Fruit fly (Drosophila melanogaster) whole organism, pupa: ENCODE measurements around the gene CG6865.

Source experiments
- CG10348 ChIP-seq: fragments of 200-800 bp; sonication (Bioruptor generic); IDR thresholded peaks from 2 replicates; pipeline ENCODE4 v1.3.6; 2022; ENCODE audit warnings: missing biosample characterization, missing genetic modification characterization
- CG12605 ChIP-seq: fragments of 200-800 bp; sonication (Bioruptor generic); IDR thresholded peaks from 2 replicates; pipeline ENCODE4 v1.3.6; 2022; ENCODE audit warnings: missing biosample characterization, missing genetic modification characterization
- CG13204 ChIP-seq: fragments of 200-800 bp; sonication (Bioruptor generic); optimal IDR thresholded peaks from 2 replicates; lab custom pipeline; 2018; ENCODE audit warnings: missing biosample characterization, mild to moderate bottlenecking, missing genetic modification characterization, moderate library complexity
- CG14655 ChIP-seq: fragments of 200-800 bp; sonication (Bioruptor generic); optimal IDR thresholded peaks from 3 replicates; lab custom pipeline; 2017; ENCODE audit warnings: mild to moderate bottlenecking, missing biosample characterization, missing genetic modification reagents, missing genetic modification characterization
- CG15710 ChIP-seq: fragments of 200-800 bp; sonication (Bioruptor generic); optimal IDR thresholded peaks from 2 replicates; lab custom pipeline; 2018; ENCODE audit warnings: missing biosample characterization, mild to moderate bottlenecking, missing genetic modification characterization, moderate library complexity
- CG17806 ChIP-seq: fragments of 200-800 bp; sonication (Bioruptor generic); optimal IDR thresholded peaks from 2 replicates; lab custom pipeline; 2018; ENCODE audit warnings: missing biosample characterization, mild to moderate bottlenecking, missing genetic modification characterization, moderate library complexity
- CG32121 ChIP-seq: fragments of 200-800 bp; sonication (Bioruptor generic); IDR thresholded peaks from 2 replicates; pipeline ENCODE4 v1.3.6; 2022; ENCODE audit warnings: missing biosample characterization, missing genetic modification characterization
- CG34367 ChIP-seq: fragments of 200-800 bp; sonication (Bioruptor generic); optimal IDR thresholded peaks from 2 replicates; lab custom pipeline; 2018; ENCODE audit warnings: missing biosample characterization, mild to moderate bottlenecking, missing genetic modification characterization
- CG4496 ChIP-seq: fragments of 200-800 bp; sonication (Bioruptor generic); IDR thresholded peaks from 3 replicates; pipeline ENCODE4 v1.3.6; 2022; ENCODE audit warnings: missing biosample characterization, missing genetic modification characterization
- CG8159 ChIP-seq: fragments of 200-800 bp; sonication (Bioruptor generic); optimal IDR thresholded peaks from 3 replicates; lab custom pipeline; 2018; ENCODE audit warnings: missing biosample characterization, mild to moderate bottlenecking, missing genetic modification characterization, moderate library complexity
- CG8301 ChIP-seq: fragments of 200-800 bp; sonication (Bioruptor generic); optimal IDR thresholded peaks from 2 replicates; lab custom pipeline; 2018; ENCODE audit warnings: missing biosample characterization, mild to moderate bottlenecking, missing genetic modification characterization
- CG9948 ChIP-seq: fragments of 200-800 bp; sonication (Bioruptor generic); optimal IDR thresholded peaks from 2 replicates; lab custom pipeline; 2018; ENCODE audit warnings: missing biosample characterization, mild to moderate bottlenecking, missing genetic modification characterization, moderate library complexity
- D1 ChIP-seq: fragments of 200-800 bp; sonication (Bioruptor generic); optimal IDR thresholded peaks from 2 replicates; lab custom pipeline; 2018; ENCODE audit warnings: missing biosample characterization, mild to moderate bottlenecking, missing genetic modification characterization, moderate library complexity
- EcR ChIP-seq: fragments of 200-800 bp; sonication (Bioruptor generic); optimal IDR thresholded peaks from 3 replicates; lab custom pipeline; 2019; ENCODE audit warnings: missing biosample characterization, missing genetic modification characterization, mild to moderate bottlenecking, moderate library complexity, missing genetic modification reagents
- Ets98B ChIP-seq: fragments of 200-800 bp; sonication (Bioruptor generic); IDR thresholded peaks from 2 replicates; pipeline ENCODE4 v1.3.6; 2022; ENCODE audit warnings: missing biosample characterization, missing genetic modification characterization
- Pif1A ChIP-seq: fragments of 200-800 bp; sonication (Bioruptor generic); optimal IDR thresholded peaks from 3 replicates; lab custom pipeline; 2016; ENCODE audit warnings: missing biosample characterization, missing genetic modification characterization
- Pif1B ChIP-seq: fragments of 200-800 bp; sonication (Bioruptor generic); optimal IDR thresholded peaks from 3 replicates; lab custom pipeline; 2016; ENCODE audit warnings: missing biosample characterization, missing genetic modification characterization
- Snoo ChIP-seq: fragments of 200-800 bp; sonication (Bioruptor generic); optimal IDR thresholded peaks from 3 replicates; lab custom pipeline; 2017; ENCODE audit warnings: missing biosample characterization, mild to moderate bottlenecking, missing genetic modification characterization, inconsistent platforms
- fd96Ca ChIP-seq: fragments of 200-800 bp; sonication (Bioruptor generic); IDR thresholded peaks from 3 replicates; pipeline ENCODE4 v1.3.6; 2022; ENCODE audit warnings: missing biosample characterization, missing genetic modification characterization
- gl ChIP-seq: fragments of 200-800 bp; sonication (Bioruptor generic); optimal IDR thresholded peaks from 2 replicates; lab custom pipeline; 2018; ENCODE audit warnings: missing biosample characterization, mild to moderate bottlenecking, missing genetic modification characterization
- rn ChIP-seq: fragments of 200-800 bp; sonication (Bioruptor generic); IDR thresholded peaks from 2 replicates; pipeline ENCODE4 v1.3.6; 2022; ENCODE audit warnings: missing biosample characterization, missing genetic modification characterization

The CG6865 gene

dm6 chr3L:18867521-18867920 lies 4.1 kb downstream of the CG6865 start, which contains the start of gene Dysb:
Dysb (plus strand) TSS chr3L:18867771.
- peak; percentile 75 for TF ChIP-seq CG15710 (tag; lab: Kevin White, UChicago)
- peak; percentile 96 for TF ChIP-seq Ets98B (GFP tag; lab: Robert Waterston, UW)
- peak; percentile 93 for TF ChIP-seq CG4496 (GFP tag; lab: Robert Waterston, UW)
- peak; percentile 70 for TF ChIP-seq CG34367 (tag; lab: Kevin White, UChicago)
- peak; percentile 81 for TF ChIP-seq Snoo (tag; lab: Kevin White, UChicago)
- no peak; the same call in 2 of the 3 replicates for TF ChIP-seq fd96Ca (GFP tag; lab: Robert Waterston, UW)
- peak; percentile 46 for TF ChIP-seq D1
- TF ChIP-seq CG8301 (tag; lab: Kevin White, UChicago) = peak; percentile 80
- TF ChIP-seq Pif1B = peak; percentile 82
- TF ChIP-seq CG8159 (tag; lab: Kevin White, UChicago) = peak; percentile 79
- peak; percentile 92 for TF ChIP-seq CG12605
- peak; percentile 90 for TF ChIP-seq CG32121 (GFP tag; lab: Robert Waterston, UW)
- peak; percentile 70 for TF ChIP-seq CG9948 (tag; lab: Kevin White, UChicago)
- TF ChIP-seq Pif1A = peak; percentile 76
- TF ChIP-seq CG17806 (tag; lab: Kevin White, UChicago) = peak; percentile 83
- 0 out of 2 replicates have a peak, but pooled peaks have one; percentile 26 for TF ChIP-seq CG10348 (GFP tag; lab: Robert Waterston, UW)
- TF ChIP-seq rn (GFP tag; lab: Robert Waterston, UW) = no peak; the same call in 1 of the 2 replicates
- no peak for TF ChIP-seq gl (tag; lab: Kevin White, UChicago)
- TF ChIP-seq CG14655 = no peak

dm6 chr3L:18869035-18869826 lies 5.8 kb downstream of the CG6865 start, which contains the start of gene Grx1:
Grx1 (plus strand) TSS chr3L:18869230.
- TF ChIP-seq Ets98B (GFP tag; lab: Robert Waterston, UW) (peak; percentile 22; the same call in 1 of the 2 replicates), CG8301 (tag; lab: Kevin White, UChicago) (peak; percentile 51), CG34367 (tag; lab: Kevin White, UChicago) (no peak), CG9948 (tag; lab: Kevin White, UChicago) (no peak), CG12605 (no peak), Pif1B (peak; percentile 30), D1 (no peak), CG32121 (GFP tag; lab: Robert Waterston, UW) (0 out of 2 replicates have a peak, but pooled peaks have one; percentile 42), CG4496 (GFP tag; lab: Robert Waterston, UW) (peak; percentile 35; the same call in 1 of the 3 replicates), CG13204 (no peak), CG17806 (tag; lab: Kevin White, UChicago) (peak; percentile 38), rn (GFP tag; lab: Robert Waterston, UW) (0 out of 2 replicates have a peak, but pooled peaks have one; percentile 6), Snoo (tag; lab: Kevin White, UChicago) (peak; percentile 41), gl (tag; lab: Kevin White, UChicago) (no peak), CG8159 (tag; lab: Kevin White, UChicago) (peak; percentile 61), CG14655 (no peak), CG15710 (tag; lab: Kevin White, UChicago) (peak; percentile 40), Pif1A (no peak), fd96Ca (GFP tag; lab: Robert Waterston, UW) (no peak), EcR (GFP tag; lab: Kevin White, UChicago) (no peak), CG10348 (GFP tag; lab: Robert Waterston, UW) (no peak)
- TF ChIP-seq, all 21 proteins: peak for 10

DNA sequence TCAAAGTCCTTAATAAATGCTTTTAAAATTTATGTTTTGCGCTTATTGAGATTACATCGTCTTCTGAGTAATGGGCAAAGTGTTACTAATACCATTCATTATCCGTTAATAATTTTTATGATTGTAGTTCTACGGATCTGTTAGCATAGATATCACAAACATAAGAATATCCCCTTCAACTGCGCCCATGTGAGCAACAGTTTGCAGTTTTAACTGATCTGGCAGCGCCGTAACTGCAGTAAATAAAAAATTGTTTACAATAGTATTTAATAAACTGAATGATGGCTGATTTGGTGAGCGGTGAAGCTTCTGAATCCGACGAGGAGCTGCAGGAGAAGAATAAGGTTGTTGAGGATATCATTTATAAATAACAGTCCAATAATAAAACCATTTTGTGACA lies 6.6 kb downstream of the CG6865 start, which contains the start of gene Blos3:
Gene Blos3 (plus strand): TSS at position 198 of the 400 bp plus-strand sequence.
- TF ChIP-seq CG15710 (tag; lab: Kevin White, UChicago) (peak; percentile 24), CG8159 (tag; lab: Kevin White, UChicago) (no peak), gl (tag; lab: Kevin White, UChicago) (no peak), CG14655 (no peak), Pif1A (no peak), Pif1B (no peak), fd96Ca (GFP tag; lab: Robert Waterston, UW) (peak; percentile 65; the same call in 2 of the 3 replicates), CG34367 (tag; lab: Kevin White, UChicago) (no peak), CG13204 (no peak), Snoo (tag; lab: Kevin White, UChicago) (no peak), CG12605 (no peak), CG8301 (tag; lab: Kevin White, UChicago) (no peak), CG9948 (tag; lab: Kevin White, UChicago) (peak; percentile 15), Ets98B (GFP tag; lab: Robert Waterston, UW) (no peak; the same call in 1 of the 2 replicates), D1 (no peak), CG32121 (GFP tag; lab: Robert Waterston, UW) (peak; percentile 63), EcR (GFP tag; lab: Kevin White, UChicago) (no peak), rn (GFP tag; lab: Robert Waterston, UW) (no peak), CG4496 (GFP tag; lab: Robert Waterston, UW) (peak; percentile 46; the same call in 2 of the 3 replicates), CG10348 (GFP tag; lab: Robert Waterston, UW) (no peak), CG17806 (tag; lab: Kevin White, UChicago) (peak; percentile 32)
- TF ChIP-seq, all 21 proteins: peak for 6

DNA sequence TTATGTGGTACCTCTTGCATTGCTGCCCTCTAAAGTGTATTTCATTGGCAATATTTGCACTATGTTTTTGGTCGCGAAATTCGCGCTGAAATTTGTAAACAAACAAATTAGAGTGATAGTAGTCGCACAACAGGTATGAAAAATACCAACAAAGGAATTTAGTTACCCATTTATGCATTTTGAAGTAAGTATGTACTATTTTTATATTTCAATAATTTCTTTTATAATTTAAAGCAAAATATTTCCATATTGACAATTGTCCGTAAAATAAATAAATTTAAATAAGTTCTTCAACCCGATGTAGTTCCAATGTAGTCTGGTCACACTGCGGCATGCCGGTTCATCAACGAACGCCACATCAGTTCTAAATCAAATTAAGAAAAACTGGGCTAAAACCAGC lies 9.0 kb downstream of the CG6865 start, which contains the start of the genes Rad9 and Uggt:
Gene Rad9 (minus strand): TSS at position 114 of the 400 bp plus-strand sequence.
Gene Uggt (plus strand): TSS at position 308 of the 400 bp plus-strand sequence.
- no peak for TF ChIP-seq D1
- TF ChIP-seq gl (tag; lab: Kevin White, UChicago) = no peak
- no peak for TF ChIP-seq rn (GFP tag; lab: Robert Waterston, UW)
- no peak for TF ChIP-seq CG32121 (GFP tag; lab: Robert Waterston, UW)
- no peak for TF ChIP-seq CG8301 (tag; lab: Kevin White, UChicago)
- no peak for TF ChIP-seq EcR (GFP tag; lab: Kevin White, UChicago)
- no peak for TF ChIP-seq CG17806 (tag; lab: Kevin White, UChicago)
- no peak for TF ChIP-seq CG8159 (tag; lab: Kevin White, UChicago)
- TF ChIP-seq CG4496 (GFP tag; lab: Robert Waterston, UW) = no peak
- no peak for TF ChIP-seq fd96Ca (GFP tag; lab: Robert Waterston, UW)
- no peak for TF ChIP-seq CG9948 (tag; lab: Kevin White, UChicago)
- no peak for TF ChIP-seq Ets98B (GFP tag; lab: Robert Waterston, UW)
- no peak for TF ChIP-seq CG10348 (GFP tag; lab: Robert Waterston, UW)
- no peak for TF ChIP-seq Pif1A
- TF ChIP-seq Snoo (tag; lab: Kevin White, UChicago) = no peak
- no peak for TF ChIP-seq Pif1B
- TF ChIP-seq, all 21 proteins: peak for 0
